Worm (Caenorhabditis elegans): ENCODE measurements around the gene sra-14.

DNA sequence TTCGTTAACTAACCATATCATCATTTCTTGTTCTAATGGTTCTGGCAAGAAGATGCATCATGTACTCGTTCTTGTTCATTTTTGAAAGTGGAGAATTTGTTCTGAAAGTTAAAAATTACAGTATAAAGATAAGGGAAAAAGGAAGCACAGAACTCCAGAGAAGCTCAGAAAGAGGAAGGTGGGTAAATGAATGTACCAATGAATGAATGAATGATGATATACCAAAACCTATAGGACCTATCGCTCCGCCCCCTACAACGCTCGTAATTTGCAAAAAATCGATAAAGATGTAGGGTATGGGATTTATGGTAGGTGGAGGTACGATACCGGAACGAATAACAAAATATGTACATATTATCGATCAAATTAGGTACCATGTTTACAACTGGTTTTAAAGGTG, 37.3 kb upstream of the sra-14 start, which contains the start of gene pes-10:
- TF ChIP-seq dao-5 (tag; optimal IDR thresholded peaks at IDR 0.05) (no peak), W03F9.2 (tag; optimal IDR thresholded peaks at IDR 0.05) (no peak), him-1 (tag; optimal IDR thresholded peaks at IDR 0.05) (no peak)

Measured in whole organism, L4/young adult.